Worm (Caenorhabditis elegans) whole organism, L3 larva: ENCODE results near the gene wdr-37.

Experiments used
- R02D3.7 ChIP-seq: fragments of 150-350 bp; optimal IDR thresholded peaks from 2 replicates; lab custom pipeline; 2014; ENCODE audit warnings: missing biosample characterization, missing genetic modification characterization
- ZK546.5 ChIP-seq: sonication (generic microtip); optimal IDR thresholded peaks from 2 replicates; lab custom pipeline; 2017; ENCODE audit warnings: missing biosample characterization, missing genetic modification characterization
- aly-2 ChIP-seq: fragments of 150-350 bp; optimal IDR thresholded peaks from 2 replicates; lab custom pipeline; 2014; ENCODE audit warnings: missing biosample characterization, missing genetic modification characterization
- ama-1 ChIP-seq: fragments of 150-350 bp; optimal IDR thresholded peaks from 2 replicates; lab custom pipeline; 2018
- ceh-16 ChIP-seq: sonication (generic microtip); optimal IDR thresholded peaks from 2 replicates; lab custom pipeline; 2017; ENCODE audit warnings: missing biosample characterization, missing genetic modification characterization
- ceh-28 ChIP-seq: fragments of 150-350 bp; optimal IDR thresholded peaks from 2 replicates; lab custom pipeline; 2014; ENCODE audit warnings: missing biosample characterization, missing genetic modification reagents, missing genetic modification characterization
- ceh-82 ChIP-seq: fragments of 150-350 bp; optimal IDR thresholded peaks from 2 replicates; lab custom pipeline; 2014; ENCODE audit warnings: missing biosample characterization, missing genetic modification characterization
- ceh-9 ChIP-seq: sonication (generic microtip); optimal IDR thresholded peaks from 2 replicates; lab custom pipeline; 2018; ENCODE audit warnings: missing biosample characterization, missing genetic modification characterization
- daf-12 ChIP-seq: fragments of 150-350 bp; optimal IDR thresholded peaks from 2 replicates; lab custom pipeline; 2014; ENCODE audit warnings: missing biosample characterization, missing genetic modification reagents, missing genetic modification characterization
- egl-27 ChIP-seq: sonication (generic microtip); optimal IDR thresholded peaks from 4 replicates; lab custom pipeline; 2017; ENCODE audit warnings: missing biosample characterization, missing genetic modification reagents, missing genetic modification characterization
- egl-5 ChIP-seq: fragments of 150-350 bp; optimal IDR thresholded peaks from 2 replicates; lab custom pipeline; 2017; ENCODE audit warnings: missing biosample characterization, missing genetic modification reagents, missing genetic modification characterization, inconsistent platforms
- elt-1 ChIP-seq: fragments of 150-350 bp; optimal IDR thresholded peaks from 2 replicates; lab custom pipeline; 2014; ENCODE audit warnings: missing biosample characterization, missing genetic modification characterization
- elt-2 ChIP-seq: sonication (generic microtip); optimal IDR thresholded peaks from 2 replicates; lab custom pipeline; 2016; ENCODE audit warnings: missing genetic modification reagents, mild to moderate bottlenecking, missing genetic modification characterization, missing compliant biosample characterization
- elt-3 ChIP-seq, 3 experiments: fragments of 150-350 bp in 1 of 3; sonication (generic microtip) in 2 of 3; optimal IDR thresholded peaks; 2 replicates in 2 of 3; 4 replicates in 1 of 3; lab custom pipeline; 2014 to 2017; ENCODE audit warnings: missing biosample characterization in 3 of 3, missing genetic modification characterization in 3 of 3
- eor-1 ChIP-seq, 2 experiments: fragments of 150-350 bp; optimal IDR thresholded peaks; 2 replicates each; lab custom pipeline; 2014 to 2018; ENCODE audit warnings: missing biosample characterization in 2 of 2, missing genetic modification characterization in 2 of 2
- fkh-10 ChIP-seq: sonication (generic microtip); optimal IDR thresholded peaks from 2 replicates; lab custom pipeline; 2017; ENCODE audit warnings: missing biosample characterization, missing genetic modification reagents, missing genetic modification characterization
- fkh-2 ChIP-seq: fragments of 150-350 bp; optimal IDR thresholded peaks from 2 replicates; lab custom pipeline; 2014; ENCODE audit warnings: missing biosample characterization, missing genetic modification reagents, missing genetic modification characterization
- fos-1 ChIP-seq: fragments of 150-350 bp; optimal IDR thresholded peaks from 2 replicates; lab custom pipeline; 2014; ENCODE audit warnings: missing biosample characterization, missing genetic modification characterization
- hmg-11 ChIP-seq: sonication (generic microtip); optimal IDR thresholded peaks from 2 replicates; lab custom pipeline; 2016; ENCODE audit warnings: missing genetic modification characterization, missing compliant biosample characterization
- jun-1 ChIP-seq: fragments of 150-350 bp; optimal IDR thresholded peaks from 2 replicates; lab custom pipeline; 2014; ENCODE audit warnings: missing biosample characterization, missing genetic modification reagents, missing genetic modification characterization
- lin-15B ChIP-seq: fragments of 150-350 bp; optimal IDR thresholded peaks from 2 replicates; lab custom pipeline; 2014; ENCODE audit warnings: missing biosample characterization, missing genetic modification characterization
- lin-39 ChIP-seq: fragments of 150-350 bp; optimal IDR thresholded peaks from 2 replicates; lab custom pipeline; 2018; ENCODE audit warnings: missing biosample characterization, missing genetic modification reagents, missing genetic modification characterization
- lsy-12 ChIP-seq: sonication (generic microtip); optimal IDR thresholded peaks from 2 replicates; lab custom pipeline; 2016; ENCODE audit warnings: mild to moderate bottlenecking, missing genetic modification characterization, missing compliant biosample characterization
- mdl-1 ChIP-seq: fragments of 150-350 bp; optimal IDR thresholded peaks from 2 replicates; lab custom pipeline; 2014; ENCODE audit warnings: missing biosample characterization, missing genetic modification characterization
- mml-1 ChIP-seq: fragments of 150-350 bp; sonication (generic microtip); optimal IDR thresholded peaks from 3 replicates; lab custom pipeline; 2014; ENCODE audit warnings: missing biosample characterization, missing genetic modification characterization
- nfya-1 ChIP-seq: sonication (generic microtip); optimal IDR thresholded peaks from 2 replicates; lab custom pipeline; 2017; ENCODE audit warnings: missing genetic modification characterization, mild to moderate bottlenecking, missing compliant biosample characterization, antibody characterized with exemption, moderate library complexity; ENCODE audit not compliant: insufficient read depth
- nhr-11 ChIP-seq: fragments of 150-350 bp; optimal IDR thresholded peaks from 2 replicates; lab custom pipeline; 2014; ENCODE audit warnings: missing biosample characterization, missing genetic modification characterization
- nhr-12 ChIP-seq: fragments of 150-350 bp; optimal IDR thresholded peaks from 2 replicates; lab custom pipeline; 2014; ENCODE audit warnings: missing biosample characterization, missing genetic modification characterization
- nhr-23 ChIP-seq: fragments of 150-350 bp; optimal IDR thresholded peaks from 2 replicates; lab custom pipeline; 2014; ENCODE audit warnings: missing biosample characterization, missing genetic modification reagents, missing genetic modification characterization
- nhr-237 ChIP-seq: fragments of 150-350 bp; optimal IDR thresholded peaks from 2 replicates; lab custom pipeline; 2014; ENCODE audit warnings: missing biosample characterization, missing genetic modification characterization
- nhr-25 ChIP-seq: sonication (generic microtip); optimal IDR thresholded peaks from 2 replicates; lab custom pipeline; 2017; ENCODE audit warnings: missing biosample characterization, missing genetic modification characterization
- nhr-28 ChIP-seq: fragments of 150-350 bp; optimal IDR thresholded peaks from 2 replicates; lab custom pipeline; 2014; ENCODE audit warnings: missing biosample characterization, missing genetic modification characterization
- nhr-43 ChIP-seq: sonication (generic microtip); optimal IDR thresholded peaks from 2 replicates; lab custom pipeline; 2016; ENCODE audit warnings: mild to moderate bottlenecking, missing genetic modification characterization, missing compliant biosample characterization; ENCODE audit not compliant: poor library complexity, severe bottlenecking
- nhr-67 ChIP-seq: fragments of 150-350 bp; optimal IDR thresholded peaks from 2 replicates; lab custom pipeline; 2014; ENCODE audit warnings: missing biosample characterization, missing genetic modification characterization
- nhr-76 ChIP-seq: fragments of 150-350 bp; sonication (generic microtip); optimal IDR thresholded peaks from 5 replicates; lab custom pipeline; 2014; ENCODE audit warnings: missing biosample characterization, missing genetic modification characterization
- nhr-77 ChIP-seq: fragments of 150-350 bp; optimal IDR thresholded peaks from 2 replicates; lab custom pipeline; 2014; ENCODE audit warnings: missing biosample characterization, missing genetic modification characterization
- pha-4 ChIP-seq: fragments of 150-350 bp; optimal IDR thresholded peaks from 2 replicates; lab custom pipeline; 2014; ENCODE audit warnings: missing biosample characterization, missing genetic modification reagents, missing genetic modification characterization
- pqm-1 ChIP-seq: fragments of 150-350 bp; optimal IDR thresholded peaks from 2 replicates; lab custom pipeline; 2017; ENCODE audit warnings: missing biosample characterization, missing genetic modification characterization, inconsistent platforms
- sea-2 ChIP-seq: fragments of 150-350 bp; sonication (generic microtip); optimal IDR thresholded peaks from 4 replicates; lab custom pipeline; 2014; ENCODE audit warnings: missing biosample characterization, missing genetic modification reagents, missing genetic modification characterization
- skn-1 ChIP-seq: fragments of 150-350 bp; optimal IDR thresholded peaks from 2 replicates; lab custom pipeline; 2014; ENCODE audit warnings: missing biosample characterization, missing genetic modification characterization
- snpc-4 ChIP-seq: fragments of 150-350 bp; optimal IDR thresholded peaks from 2 replicates; lab custom pipeline; 2014; ENCODE audit warnings: missing biosample characterization, missing genetic modification characterization
- tbx-2 ChIP-seq: sonication (generic microtip); optimal IDR thresholded peaks from 2 replicates; lab custom pipeline; 2016; ENCODE audit warnings: mild to moderate bottlenecking, missing genetic modification characterization, missing compliant biosample characterization
- unc-39 ChIP-seq: sonication (generic microtip); optimal IDR thresholded peaks from 4 replicates; lab custom pipeline; 2017; ENCODE audit warnings: missing biosample characterization, missing genetic modification characterization
- unc-62 ChIP-seq: fragments of 150-350 bp; sonication (generic microtip); optimal IDR thresholded peaks from 4 replicates; lab custom pipeline; 2014; ENCODE audit warnings: missing biosample characterization, missing genetic modification reagents, missing genetic modification characterization
- zag-1 ChIP-seq: fragments of 150-350 bp; optimal IDR thresholded peaks from 2 replicates; lab custom pipeline; 2014; ENCODE audit warnings: missing biosample characterization, missing genetic modification characterization
- ztf-11 ChIP-seq: fragments of 150-350 bp; optimal IDR thresholded peaks from 2 replicates; lab custom pipeline; 2014; ENCODE audit warnings: missing biosample characterization, missing genetic modification characterization
- ztf-4 ChIP-seq: fragments of 150-350 bp; optimal IDR thresholded peaks from 2 replicates; lab custom pipeline; 2014; ENCODE audit warnings: missing biosample characterization, missing genetic modification characterization

Gene wdr-37

ce11 chrIII:5553098-5553497, 46.8 kb downstream of the wdr-37 start:
- TF ChIP-seq pqm-1 (tag; lab: Kevin White, UChicago) (peak; percentile 70), lsy-12 (no peak), fkh-10 (GFP tag; lab: Kevin White, UChicago) (no peak), nhr-77 (tag; lab: Kevin White, UChicago) (no peak), elt-2 (tag; lab: Kevin White, UChicago) (peak; percentile 87), jun-1 (tag; lab: Kevin White, UChicago) (no peak), elt-3 (tag; optimal IDR thresholded peaks at IDR 0.05; lab: Kevin White, UChicago) (no peak), unc-39 (no peak), ama-1 (lab: Kevin White, UChicago) (peak; percentile 35), pha-4 (tag; lab: Kevin White, UChicago) (peak; percentile 53), elt-1 (tag; lab: Kevin White, UChicago) (peak; percentile 52), nfya-1 (tag; lab: Kevin White, UChicago) (no peak), ZK546.5 (tag; lab: Kevin White, UChicago) (no peak), lin-15B (no peak), egl-27 (no peak), nhr-67 (no peak)

- TF ChIP-seq tbx-2 = no peak
- no peak for TF ChIP-seq elt-3 (tag; optimal IDR thresholded peaks at IDR 0.05; lab: Kevin White, UChicago)
- TF ChIP-seq nhr-43 = peak; percentile 78
- peak; percentile 58 for TF ChIP-seq nhr-23 (tag; lab: Kevin White, UChicago)
- TF ChIP-seq elt-1 (tag; lab: Kevin White, UChicago) = peak; percentile 95
- no peak for TF ChIP-seq lsy-12
- no peak for TF ChIP-seq sea-2
- no peak for TF ChIP-seq nhr-77 (tag; lab: Kevin White, UChicago)
- TF ChIP-seq jun-1 (tag; lab: Kevin White, UChicago) = peak; percentile 44
- TF ChIP-seq lin-39 (tag; lab: Kevin White, UChicago) = peak; percentile 47
- TF ChIP-seq daf-12 (tag; lab: Kevin White, UChicago) = no peak
- TF ChIP-seq snpc-4 (tag; lab: Kevin White, UChicago) = no peak
- TF ChIP-seq nhr-25 = peak; percentile 75
- TF ChIP-seq egl-27 = no peak
- TF ChIP-seq unc-62 (GFP tag; lab: Kevin White, UChicago) = no peak
- no peak for TF ChIP-seq eor-1 (tag; optimal IDR thresholded peaks at IDR 0.05; lab: Kevin White, UChicago)
- no peak for TF ChIP-seq fkh-2
- peak; percentile 37 for TF ChIP-seq egl-5 (tag; lab: Kevin White, UChicago)
- no peak for TF ChIP-seq fos-1 (tag; lab: Kevin White, UChicago)
- TF ChIP-seq ceh-28 (tag; lab: Kevin White, UChicago) = peak; percentile 27
- TF ChIP-seq nfya-1 (tag; lab: Kevin White, UChicago) = peak; percentile 53
- TF ChIP-seq nhr-28 = no peak
- no peak for TF ChIP-seq ceh-16 (tag; lab: Kevin White, UChicago)
- TF ChIP-seq nhr-237 (tag; lab: Kevin White, UChicago) = no peak
- TF ChIP-seq mml-1 (tag; lab: Kevin White, UChicago) = no peak
- no peak for TF ChIP-seq nhr-12
- TF ChIP-seq ztf-11 = no peak
- TF ChIP-seq zag-1 (tag; lab: Kevin White, UChicago) = no peak
- no peak for TF ChIP-seq ceh-82 (tag; lab: Kevin White, UChicago)
- no peak for TF ChIP-seq hmg-11 (tag; lab: Kevin White, UChicago)
- peak; percentile 8 for TF ChIP-seq R02D3.7 (tag; lab: Kevin White, UChicago)
- peak; percentile 87 for TF ChIP-seq ama-1 (lab: Kevin White, UChicago)
- TF ChIP-seq mdl-1 (tag; lab: Kevin White, UChicago) = peak; percentile 35
- no peak for TF ChIP-seq unc-39
- no peak for TF ChIP-seq aly-2 (tag; lab: Kevin White, UChicago)
- peak; percentile 92 for TF ChIP-seq pqm-1 (tag; lab: Kevin White, UChicago)
- TF ChIP-seq pha-4 (tag; lab: Kevin White, UChicago) = peak; percentile 85
- TF ChIP-seq nhr-67 = no peak
- TF ChIP-seq ZK546.5 (tag; lab: Kevin White, UChicago) = no peak
- no peak for TF ChIP-seq lin-15B
- no peak for TF ChIP-seq fkh-10 (GFP tag; lab: Kevin White, UChicago)
- TF ChIP-seq nhr-11 (tag; lab: Kevin White, UChicago) = no peak
- TF ChIP-seq ceh-9 (tag; lab: Kevin White, UChicago) = no peak
- TF ChIP-seq ztf-4 (tag; lab: Kevin White, UChicago) = no peak
- TF ChIP-seq elt-2 (tag; lab: Kevin White, UChicago) = peak; percentile 81
- no peak for TF ChIP-seq nhr-76 (tag; lab: Kevin White, UChicago)
- no peak for TF ChIP-seq skn-1 (tag; lab: Kevin White, UChicago)
These were observed 47.7 kb downstream of the wdr-37 start, which contains the start of gene F09F7.6 for ce11 chrIII:5552072-5552667. Gene F09F7.6, minus strand, starts transcription at chrIII:5552135.
